Fruit fly (Drosophila melanogaster): ENCODE data around the gene CG31870.

- no peak for TF ChIP-seq dsf (GFP tag; optimal IDR thresholded peaks at IDR 0.05; ENCODE audit: borderline replicate concordance)
- TF ChIP-seq Hr78 (GFP tag; optimal IDR thresholded peaks at IDR 0.05) = no peak
- no peak for TF ChIP-seq CG9705 (GFP tag; optimal IDR thresholded peaks at IDR 0.05)
- no peak for TF ChIP-seq psq (GFP tag; optimal IDR thresholded peaks at IDR 0.05)
Measured at dm6 chr2L:10774041-10774440, 16.0 kb upstream of the CG31870 start.

All from whole organism, wandering third instar larva.